Worm (Caenorhabditis elegans): ENCODE data around the gene rps-9.
A peak's percentile ranks its signal among the peaks of the same experiment; 100 is the strongest.

The rps-9 gene

ce11 chrII:11103052-11103451, 23.1 kb downstream of the rps-9 start (continued):
- no peak for TF ChIP-seq alr-1 (tag; optimal IDR thresholded peaks at IDR 0.05)
- TF ChIP-seq dmd-4 (tag; optimal IDR thresholded peaks at IDR 0.05) = no peak
- TF ChIP-seq ztf-11 (tag; optimal IDR thresholded peaks at IDR 0.05) = no peak
- TF ChIP-seq peb-1 (tag; optimal IDR thresholded peaks at IDR 0.05) = no peak
- no peak for TF ChIP-seq elt-1 (tag; optimal IDR thresholded peaks at IDR 0.05)
- TF ChIP-seq crh-2 (tag; optimal IDR thresholded peaks at IDR 0.05) = peak; percentile 75
- no peak for TF ChIP-seq skn-1 (tag; optimal IDR thresholded peaks at IDR 0.05)
- TF ChIP-seq nhr-6 (tag; optimal IDR thresholded peaks at IDR 0.05) = no peak
- TF ChIP-seq egl-27 (tag; optimal IDR thresholded peaks at IDR 0.05) = no peak
- TF ChIP-seq ceh-16 (tag; optimal IDR thresholded peaks at IDR 0.05) = no peak
- peak; percentile 50 for TF ChIP-seq sma-9 (GFP tag; optimal IDR thresholded peaks at IDR 0.05)
- TF ChIP-seq sma-9 (tag; optimal IDR thresholded peaks at IDR 0.05) = no peak
- TF ChIP-seq unc-62 (GFP tag; optimal IDR thresholded peaks at IDR 0.05) = no peak
- TF ChIP-seq ceh-82 (tag; optimal IDR thresholded peaks at IDR 0.05) = no peak
- peak; percentile 80 for TF ChIP-seq unc-55 (GFP tag; optimal IDR thresholded peaks at IDR 0.05)
- TF ChIP-seq nhr-10 (tag; optimal IDR thresholded peaks at IDR 0.05) = no peak
- no peak for TF ChIP-seq unc-39 (tag; optimal IDR thresholded peaks at IDR 0.05)

- TF ChIP-seq lin-39 (tag; optimal IDR thresholded peaks at IDR 0.05) (no peak), sma-9 (GFP tag; optimal IDR thresholded peaks at IDR 0.05) (no peak), sma-9 (tag; optimal IDR thresholded peaks at IDR 0.05) (no peak), nhr-77 (tag; optimal IDR thresholded peaks at IDR 0.05) (no peak), fos-1 (tag; optimal IDR thresholded peaks at IDR 0.05) (no peak), nhr-12 (tag; optimal IDR thresholded peaks at IDR 0.05) (no peak), nhr-10 (tag; optimal IDR thresholded peaks at IDR 0.05) (no peak), skn-1 (tag; optimal IDR thresholded peaks at IDR 0.05) (no peak)
Observed at ce11 chrII:11101171-11101570, 25.0 kb downstream of the rps-9 start.

ce11 chrII:11099841-11100240, 26.3 kb downstream of the rps-9 start, which contains the start of gene C09H10.4:
Gene C09H10.4, plus strand, starts transcription at chrII:11100141.
- TF ChIP-seq sem-4 (tag; optimal IDR thresholded peaks at IDR 0.05) = no peak
- TF ChIP-seq crh-2 (tag; optimal IDR thresholded peaks at IDR 0.05) = no peak
- TF ChIP-seq dmd-4 (tag; optimal IDR thresholded peaks at IDR 0.05) = no peak
- TF ChIP-seq mab-5 (tag; optimal IDR thresholded peaks at IDR 0.05) = no peak
- no peak for TF ChIP-seq ztf-4 (tag; optimal IDR thresholded peaks at IDR 0.05)
- no peak for TF ChIP-seq skn-1 (tag; optimal IDR thresholded peaks at IDR 0.05)
- TF ChIP-seq ama-1 (optimal IDR thresholded peaks at IDR 0.05) = no peak

- TF ChIP-seq ceh-16 (tag; optimal IDR thresholded peaks at IDR 0.05) (no peak), ztf-1 (GFP tag; conservative IDR thresholded peaks at IDR 0.05) (no peak), aly-2 (tag; optimal IDR thresholded peaks at IDR 0.05) (no peak), nhr-10 (tag; optimal IDR thresholded peaks at IDR 0.05) (no peak), lin-11 (tag; optimal IDR thresholded peaks at IDR 0.05) (peak; percentile 88), R02D3.7 (tag; optimal IDR thresholded peaks at IDR 0.05) (no peak), blmp-1 (tag; optimal IDR thresholded peaks at IDR 0.05; ENCODE audit: insufficient read depth) (peak; percentile 94), unc-55 (GFP tag; optimal IDR thresholded peaks at IDR 0.05) (peak; percentile 97), elt-3 (tag; optimal IDR thresholded peaks at IDR 0.05) (no peak), nhr-12 (tag; optimal IDR thresholded peaks at IDR 0.05) (no peak), C34F6.9 (tag; optimal IDR thresholded peaks at IDR 0.05) (peak; percentile 94), ceh-82 (tag; optimal IDR thresholded peaks at IDR 0.05) (no peak), alr-1 (tag; optimal IDR thresholded peaks at IDR 0.05) (no peak), nhr-237 (tag; optimal IDR thresholded peaks at IDR 0.05) (no peak), lin-39 (tag; optimal IDR thresholded peaks at IDR 0.05) (no peak), unc-62 (GFP tag; optimal IDR thresholded peaks at IDR 0.05) (no peak), lin-13 (GFP tag; optimal IDR thresholded peaks at IDR 0.05) (peak; percentile 83), ztf-11 (tag; optimal IDR thresholded peaks at IDR 0.05) (no peak), peb-1 (tag; optimal IDR thresholded peaks at IDR 0.05) (no peak), dmd-4 (tag; optimal IDR thresholded peaks at IDR 0.05) (no peak), nhr-6 (tag; optimal IDR thresholded peaks at IDR 0.05) (no peak), lsy-2 (tag; optimal IDR thresholded peaks at IDR 0.05) (peak; percentile 92 to 99), nhr-25 (tag; optimal IDR thresholded peaks at IDR 0.05) (peak; percentile 86), sma-3 (GFP tag; optimal IDR thresholded peaks at IDR 0.05) (peak; percentile 80), ztf-4 (tag; optimal IDR thresholded peaks at IDR 0.05) (peak; percentile 54), zag-1 (tag; optimal IDR thresholded peaks at IDR 0.05) (peak; percentile 66), crh-2 (tag; optimal IDR thresholded peaks at IDR 0.05) (peak; percentile 89), sem-4 (tag; optimal IDR thresholded peaks at IDR 0.05) (peak; percentile 12), mab-5 (tag; optimal IDR thresholded peaks at IDR 0.05) (peak; percentile 30), nhr-11 (tag; optimal IDR thresholded peaks at IDR 0.05) (no peak), nhr-129 (tag; optimal IDR thresholded peaks at IDR 0.05) (peak; percentile 90), nhr-21 (tag; optimal IDR thresholded peaks at IDR 0.05) (peak; percentile 83), egl-27 (tag; optimal IDR thresholded peaks at IDR 0.05) (no peak), snpc-4 (tag; optimal IDR thresholded peaks at IDR 0.05) (peak; percentile 76), nhr-23 (tag; optimal IDR thresholded peaks at IDR 0.05) (no peak), nhr-77 (tag; optimal IDR thresholded peaks at IDR 0.05) (no peak), mbf-1 (tag; optimal IDR thresholded peaks at IDR 0.05) (no peak), fos-1 (tag; optimal IDR thresholded peaks at IDR 0.05) (peak; percentile 73), sma-9 (GFP tag; optimal IDR thresholded peaks at IDR 0.05) (peak; percentile 67), sma-9 (tag; optimal IDR thresholded peaks at IDR 0.05) (no peak)
Observed at ce11 chrII:11097154-11097887, 28.8 kb downstream of the rps-9 start, which contains the start of the genes rpl-36.A and nuo-1. Gene rpl-36.A, minus strand, starts transcription at chrII:11097204. Gene nuo-1, plus strand, starts transcription at chrII:11097837.

Data from whole organism, L2 larva.